Worm (Caenorhabditis elegans): ENCODE results near the gene Y39G8B.13.

DNA sequence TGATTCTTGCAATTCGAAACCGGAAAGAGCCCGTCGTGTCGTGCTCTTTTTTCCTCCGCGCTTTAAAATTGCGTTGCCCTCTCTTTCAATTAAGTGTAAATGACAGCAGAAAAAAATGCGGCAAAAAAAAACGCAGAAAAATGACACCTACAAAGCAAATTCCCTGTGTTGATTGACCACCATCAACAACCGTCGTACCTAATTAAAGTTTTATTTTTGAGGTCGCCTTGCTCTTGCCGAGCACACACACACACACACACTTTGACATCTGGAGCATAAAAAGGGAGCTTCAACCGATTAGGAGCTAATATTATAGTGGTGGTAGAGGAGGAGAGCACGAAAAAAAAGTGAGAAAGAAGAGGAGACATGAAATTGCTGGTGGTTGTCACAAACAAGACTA lies 46.9 kb downstream of the Y39G8B.13 start:
- TF ChIP-seq nhr-237 (tag; optimal IDR thresholded peaks at IDR 0.05) (no peak), zag-1 (tag; optimal IDR thresholded peaks at IDR 0.05) (no peak), sem-4 (tag; optimal IDR thresholded peaks at IDR 0.05) (no peak), lin-11 (tag; optimal IDR thresholded peaks at IDR 0.05) (no peak), ceh-16 (tag; optimal IDR thresholded peaks at IDR 0.05) (no peak), aly-2 (tag; optimal IDR thresholded peaks at IDR 0.05) (no peak), elt-1 (tag; optimal IDR thresholded peaks at IDR 0.05) (no peak), blmp-1 (tag; optimal IDR thresholded peaks at IDR 0.05; ENCODE audit: insufficient read depth) (no peak)

Measured in whole organism, L2 larva.